Worm (Caenorhabditis elegans): Measurements from ENCODE around the gene ZK287.7.

Gene ZK287.7

ce11 chrV:9711174-9711573, 18.3 kb downstream of the ZK287.7 start:
- TF ChIP-seq unc-55 (GFP tag; optimal IDR thresholded peaks at IDR 0.05) (no peak), syd-9 (tag; optimal IDR thresholded peaks at IDR 0.05) (no peak), elt-2 (tag; optimal IDR thresholded peaks at IDR 0.05) (peak; percentile 81), dve-1 (tag; optimal IDR thresholded peaks at IDR 0.05) (no peak)

- TF ChIP-seq ceh-18 (tag; optimal IDR thresholded peaks at IDR 0.05) (no peak), hlh-6 (tag; optimal IDR thresholded peaks at IDR 0.05) (no peak), che-1 (tag; optimal IDR thresholded peaks at IDR 0.05) (no peak), ceh-22 (tag; optimal IDR thresholded peaks at IDR 0.05) (no peak), ttx-3 (tag; optimal IDR thresholded peaks at IDR 0.05) (no peak), ama-1 (optimal IDR thresholded peaks at IDR 0.05) (no peak), fax-1 (tag; optimal IDR thresholded peaks at IDR 0.05) (no peak), fkh-10 (GFP tag; optimal IDR thresholded peaks at IDR 0.05) (no peak), npax-4 (tag; optimal IDR thresholded peaks at IDR 0.05) (no peak), nhr-232 (tag; optimal IDR thresholded peaks at IDR 0.05) (no peak)
These were observed 19.7 kb downstream of the ZK287.7 start for ce11 chrV:9712418-9713173.

ce11 chrV:9713532-9713931, 20.7 kb downstream of the ZK287.7 start, which contains the start of gene F40F9.10:
Gene F40F9.10, minus strand, starts transcription at chrV:9713632.
- TF ChIP-seq ceh-6 (GFP tag; optimal IDR thresholded peaks at IDR 0.05) (no peak), hlh-6 (tag; optimal IDR thresholded peaks at IDR 0.05) (no peak), lin-11 (tag; optimal IDR thresholded peaks at IDR 0.05) (no peak), hlh-13 (GFP tag; optimal IDR thresholded peaks at IDR 0.05) (no peak), dve-1 (tag; optimal IDR thresholded peaks at IDR 0.05) (no peak), nfya-1 (tag; optimal IDR thresholded peaks at IDR 0.05) (no peak), T23F11.4 (GFP tag; optimal IDR thresholded peaks at IDR 0.05) (no peak), sdc-2 (tag; optimal IDR thresholded peaks at IDR 0.05) (no peak), fax-1 (tag; optimal IDR thresholded peaks at IDR 0.05) (no peak), hlh-15 (tag; optimal IDR thresholded peaks at IDR 0.05) (no peak), ceh-19 (GFP tag; optimal IDR thresholded peaks at IDR 0.05) (no peak), odd-2 (tag; optimal IDR thresholded peaks at IDR 0.05) (no peak), ceh-31 (tag; optimal IDR thresholded peaks at IDR 0.05) (no peak), sox-4 (tag; optimal IDR thresholded peaks at IDR 0.05) (no peak), pros-1 (tag; optimal IDR thresholded peaks at IDR 0.05) (no peak), rnt-1 (tag; optimal IDR thresholded peaks at IDR 0.05) (no peak)

ce11 chrV:9714909-9715308, 22.0 kb downstream of the ZK287.7 start, which contains the start of gene F40F9.3:
Gene F40F9.3, plus strand, starts transcription at chrV:9715209.
- TF ChIP-seq tbx-2 (tag; optimal IDR thresholded peaks at IDR 0.05) (no peak), C08G9.2 (tag; optimal IDR thresholded peaks at IDR 0.05) (no peak), ceh-24 (tag; optimal IDR thresholded peaks at IDR 0.05) (no peak), C38D4.7 (GFP tag; optimal IDR thresholded peaks at IDR 0.05) (no peak), gmeb-2 (tag; optimal IDR thresholded peaks at IDR 0.05) (no peak), ahr-1 (tag; optimal IDR thresholded peaks at IDR 0.05) (no peak), pqm-1 (tag; optimal IDR thresholded peaks at IDR 0.05) (no peak), pat-9 (tag; optimal IDR thresholded peaks at IDR 0.05) (no peak), hlh-30 (tag; optimal IDR thresholded peaks at IDR 0.05; ENCODE audit: insufficient read depth) (no peak), unc-42 (tag; optimal IDR thresholded peaks at IDR 0.05) (no peak), elt-4 (tag; optimal IDR thresholded peaks at IDR 0.05) (no peak)

All from whole organism, late embryonic.